Worm (Caenorhabditis elegans): ENCODE data around the gene srh-37.
A peak's percentile ranks its signal among the peaks of the same experiment; 100 is the strongest.

Gene srh-37

DNA sequence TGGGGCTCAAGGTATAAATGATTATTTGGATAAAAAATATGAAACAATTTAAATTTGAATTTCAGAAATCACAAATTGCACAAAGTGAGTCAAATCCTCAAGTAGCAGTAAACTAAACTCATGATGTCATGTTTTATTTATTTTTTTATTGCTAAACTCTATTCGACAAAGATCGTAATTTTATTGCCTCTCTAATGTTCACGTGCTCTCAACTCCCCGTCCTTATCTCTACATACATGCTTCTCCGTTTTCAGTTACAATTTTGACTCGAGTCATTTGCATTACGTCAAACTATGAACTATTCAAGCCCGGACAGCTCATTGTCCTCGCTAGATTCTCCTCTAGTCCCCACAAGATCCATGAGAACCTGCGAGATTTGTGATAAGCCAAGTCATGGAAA lies 37.8 kb downstream of the srh-37 start, which contains the start of gene nhr-99:
nhr-99 (plus strand) TSS at position 263 of the 400 bp plus-strand sequence.
- no peak for TF ChIP-seq Y5F2A.4 (GFP tag; optimal IDR thresholded peaks at IDR 0.05)
- no peak for TF ChIP-seq jun-1 (tag; optimal IDR thresholded peaks at IDR 0.05)
- TF ChIP-seq nhr-77 (tag; optimal IDR thresholded peaks at IDR 0.05) = peak; percentile 47
- TF ChIP-seq nhr-42 (GFP tag; IDR thresholded peaks at IDR 0.05) = no peak
- no peak for TF ChIP-seq T26A8.4 (GFP tag; IDR thresholded peaks at IDR 0.05)
- no peak for TF ChIP-seq ces-1 (GFP tag; optimal IDR thresholded peaks at IDR 0.05)
- no peak for TF ChIP-seq fkh-10 (GFP tag; optimal IDR thresholded peaks at IDR 0.05)
- TF ChIP-seq unc-130 (GFP tag; optimal IDR thresholded peaks at IDR 0.05) = no peak
- no peak for TF ChIP-seq attf-4 (tag; optimal IDR thresholded peaks at IDR 0.05)
- no peak for TF ChIP-seq nhr-111 (GFP tag; optimal IDR thresholded peaks at IDR 0.05)
- TF ChIP-seq unc-62 (GFP tag; optimal IDR thresholded peaks at IDR 0.05 in 1 of 2) = no peak
- TF ChIP-seq unc-62 (tag; optimal IDR thresholded peaks at IDR 0.05) = no peak
- no peak for TF ChIP-seq zfp-2 (tag; optimal IDR thresholded peaks at IDR 0.05)
- peak; percentile 46 for TF ChIP-seq pqm-1 (tag; optimal IDR thresholded peaks at IDR 0.05)
- TF ChIP-seq hmg-1.1 (GFP tag; IDR thresholded peaks at IDR 0.05) = no peak
- TF ChIP-seq ztf-11 (tag; optimal IDR thresholded peaks at IDR 0.05) = no peak
- no peak for TF ChIP-seq ceh-32 (tag; optimal IDR thresholded peaks at IDR 0.05; ENCODE audit: poor library complexity)
- no peak for TF ChIP-seq sdz-12 (GFP tag; optimal IDR thresholded peaks at IDR 0.05)
- TF ChIP-seq vab-7 (GFP tag; IDR thresholded peaks at IDR 0.05) = no peak
- TF ChIP-seq F26F4.8 (GFP tag; conservative IDR thresholded peaks at IDR 0.05) = no peak
- no peak for TF ChIP-seq tag-97 (GFP tag; IDR thresholded peaks at IDR 0.05)
- no peak for TF ChIP-seq unc-39 (tag; optimal IDR thresholded peaks at IDR 0.05)
- TF ChIP-seq ceh-44 (GFP tag; IDR thresholded peaks at IDR 0.05) = no peak
- TF ChIP-seq lir-3 (tag; optimal IDR thresholded peaks at IDR 0.05) = no peak
- TF ChIP-seq duxl-1 (tag; optimal IDR thresholded peaks at IDR 0.05; ENCODE audit: poor library complexity) = no peak
- peak; percentile 27 for TF ChIP-seq mxl-3 (GFP tag; optimal IDR thresholded peaks at IDR 0.05)
- TF ChIP-seq hlh-30 (tag; optimal IDR thresholded peaks at IDR 0.05; ENCODE audit: insufficient read depth) = peak; percentile 39
- TF ChIP-seq saeg-2 (GFP tag; IDR thresholded peaks at IDR 0.05) = no peak
- no peak for TF ChIP-seq mdt-29 (GFP tag; IDR thresholded peaks at IDR 0.05)
- no peak for TF ChIP-seq zag-1 (tag; optimal IDR thresholded peaks at IDR 0.05)
- no peak for TF ChIP-seq ceh-62 (tag; optimal IDR thresholded peaks at IDR 0.05)
- no peak for TF ChIP-seq arid-1 (GFP tag; conservative IDR thresholded peaks at IDR 0.05)
- TF ChIP-seq Y48G9A.11 (GFP tag; IDR thresholded peaks at IDR 0.05) = no peak
- peak; percentile 80 for TF ChIP-seq nhr-28 (tag; optimal IDR thresholded peaks at IDR 0.05)
- no peak for TF ChIP-seq zip-11 (GFP tag; IDR thresholded peaks at IDR 0.05)
- TF ChIP-seq nhr-237 (tag; optimal IDR thresholded peaks at IDR 0.05) = no peak
- no peak for TF ChIP-seq hif-1 (tag; optimal IDR thresholded peaks at IDR 0.05)
- TF ChIP-seq lin-15B (tag; optimal IDR thresholded peaks at IDR 0.05) = no peak
- no peak for TF ChIP-seq nhr-25 (tag; optimal IDR thresholded peaks at IDR 0.05; ENCODE audit: borderline replicate concordance, insufficient read depth)
- no peak for TF ChIP-seq nhr-48 (tag; optimal IDR thresholded peaks at IDR 0.05)
- TF ChIP-seq php-3 (GFP tag; IDR thresholded peaks at IDR 0.05) = peak; percentile 94
- TF ChIP-seq hlh-11 (tag; optimal IDR thresholded peaks at IDR 0.05) = peak; percentile 61
- no peak for TF ChIP-seq ceh-82 (tag; optimal IDR thresholded peaks at IDR 0.05)
- no peak for TF ChIP-seq Y75B8A.6 (GFP tag; IDR thresholded peaks at IDR 0.05)
- TF ChIP-seq dve-1 (tag; optimal IDR thresholded peaks at IDR 0.05; ENCODE audit: insufficient read depth) = peak; percentile 71
- no peak for TF ChIP-seq snpc-1.2 (GFP tag; IDR thresholded peaks at IDR 0.05)
- no peak for TF ChIP-seq ama-1 (optimal IDR thresholded peaks at IDR 0.05)
- no peak for TF ChIP-seq daf-12 (tag; optimal IDR thresholded peaks at IDR 0.05)
- TF ChIP-seq nhr-6 (tag; optimal IDR thresholded peaks at IDR 0.05) = no peak
- no peak for TF ChIP-seq D1046.2 (GFP tag; IDR thresholded peaks at IDR 0.05)
- peak in 1 of 2 experiments; percentile 45 for TF ChIP-seq mdl-1 (tag; optimal IDR thresholded peaks at IDR 0.05)
- no peak for TF ChIP-seq aha-1 (tag)
